Fruit fly (Drosophila melanogaster): ENCODE measurements around the gene CG45413.

The CG45413 gene

dm6 chr3L:6964488-6965152 lies 32.9 kb upstream of the CG45413 start, which contains the start of gene sgl (continued):
- TF ChIP-seq D (optimal IDR thresholded peaks at IDR 0.05) (peak; percentile 75), D (GFP tag; optimal IDR thresholded peaks at IDR 0.05) (no peak), gfzf (GFP tag; optimal IDR thresholded peaks at IDR 0.05) (peak; percentile 95), CG7928 (GFP tag; optimal IDR thresholded peaks at IDR 0.05) (no peak), CG2712 (tag; optimal IDR thresholded peaks at IDR 0.05) (peak; percentile 7), Mes4 (GFP tag; optimal IDR thresholded peaks at IDR 0.05) (no peak), so (GFP tag; IDR thresholded peaks at IDR 0.05) (0 out of 3 replicates have a peak, but pooled peaks have one; percentile 41), gcm2 (GFP tag; optimal IDR thresholded peaks at IDR 0.05) (no peak), Atf3 (GFP tag; optimal IDR thresholded peaks at IDR 0.05) (no peak), CG11247 (GFP tag; IDR thresholded peaks at IDR 0.05) (peak; percentile 36; the same call in 1 of the 2 replicates), CG10979 (tag; optimal IDR thresholded peaks at IDR 0.05) (peak; percentile 22), Poxn (GFP tag; IDR thresholded peaks at IDR 0.05) (no peak), sqz (GFP tag; optimal IDR thresholded peaks at IDR 0.05) (peak; percentile 81), luna (GFP tag; optimal IDR thresholded peaks at IDR 0.05) (peak; percentile 19), dati (GFP tag; IDR thresholded peaks at IDR 0.05) (no peak), Hmx (GFP tag; optimal IDR thresholded peaks at IDR 0.05) (no peak), CG6813 (GFP tag; optimal IDR thresholded peaks at IDR 0.05) (peak; percentile 57), CG17361 (GFP tag; IDR thresholded peaks at IDR 0.05) (0 out of 3 replicates have a peak, but pooled peaks have one; percentile 6), CG32772 (GFP tag; IDR thresholded peaks at IDR 0.05) (0 out of 2 replicates have a peak, but pooled peaks have one; percentile 14), CG9609 (GFP tag; optimal IDR thresholded peaks at IDR 0.05) (no peak), CG7556 (GFP tag; optimal IDR thresholded peaks at IDR 0.05) (no peak), al (GFP tag; IDR thresholded peaks at IDR 0.05) (no peak), CG10274 (GFP tag; optimal IDR thresholded peaks at IDR 0.05) (no peak), CG4404 (GFP tag; IDR thresholded peaks at IDR 0.05) (no peak), CG18764 (GFP tag; optimal IDR thresholded peaks at IDR 0.05) (no peak), mam (GFP tag; optimal IDR thresholded peaks at IDR 0.05) (peak; percentile 14), CG1832 (GFP tag; optimal IDR thresholded peaks at IDR 0.05) (no peak), HLH4C (GFP tag; IDR thresholded peaks at IDR 0.05; ENCODE audit: partially characterized antibody) (peak; percentile 49; the same call in 1 of the 3 replicates), CG6654 (GFP tag; optimal IDR thresholded peaks at IDR 0.05) (no peak), Stat92E (GFP tag; optimal IDR thresholded peaks at IDR 0.05) (peak in 1 of 3 experiments; percentile 74), pb (GFP tag; optimal IDR thresholded peaks at IDR 0.05) (peak; percentile 38), caup (GFP tag; optimal IDR thresholded peaks at IDR 0.05; ENCODE audit: severe bottlenecking) (peak; percentile 60), CG14860 (GFP tag; IDR thresholded peaks at IDR 0.05; ENCODE audit: partially characterized antibody) (no peak), CG31365 (tag; optimal IDR thresholded peaks at IDR 0.05) (no peak), CG17912 (GFP tag; optimal IDR thresholded peaks at IDR 0.05) (peak; percentile 61), ERR (GFP tag; optimal IDR thresholded peaks at IDR 0.05) (peak; percentile 1), Lim3 (GFP tag; IDR thresholded peaks at IDR 0.05) (no peak), CG3163 (GFP tag; optimal IDR thresholded peaks at IDR 0.05) (peak; percentile 66), CG13775 (GFP tag; optimal IDR thresholded peaks at IDR 0.05) (peak; percentile 0), wek (GFP tag; optimal IDR thresholded peaks at IDR 0.05) (peak; percentile 29), CG43689 (GFP tag; IDR thresholded peaks at IDR 0.05) (no peak), CG14441 (GFP tag; IDR thresholded peaks at IDR 0.05) (0 out of 2 replicates have a peak, but pooled peaks have one; percentile 18), odd (GFP tag; optimal IDR thresholded peaks at IDR 0.05) (no peak), Antp (GFP tag; optimal IDR thresholded peaks at IDR 0.05) (peak; percentile 35), Sry-β (GFP tag; optimal IDR thresholded peaks at IDR 0.05) (peak; percentile 50), CG8924 (tag; optimal IDR thresholded peaks at IDR 0.05) (peak; percentile 36), HLH54F (GFP tag; optimal IDR thresholded peaks at IDR 0.05) (no peak), nom (GFP tag; optimal IDR thresholded peaks at IDR 0.05) (peak; percentile 84), cg (GFP tag; optimal IDR thresholded peaks at IDR 0.05) (peak; percentile 83)

Data from whole organism, embryonic.